Worm (Caenorhabditis elegans) whole organism, late embryonic: Measurements from ENCODE around the gene bre-3.

ENCODE experiments used
- F13H6.1 ChIP-seq: sonication (generic microtip); optimal IDR thresholded peaks from 2 replicates; lab custom pipeline; 2016; ENCODE audit warnings: missing genetic modification characterization, missing compliant biosample characterization
- ama-1 ChIP-seq: fragments of 150-350 bp; optimal IDR thresholded peaks from 2 replicates; lab custom pipeline; 2014
- ceh-31 ChIP-seq: sonication (generic microtip); optimal IDR thresholded peaks from 2 replicates; lab custom pipeline; 2016; ENCODE audit warnings: missing genetic modification characterization, missing compliant biosample characterization
- dmd-4 ChIP-seq: sonication (generic microtip); optimal IDR thresholded peaks from 2 replicates; lab custom pipeline; 2016; ENCODE audit warnings: borderline replicate concordance, missing genetic modification characterization, missing compliant biosample characterization
- elt-2 ChIP-seq: sonication (generic microtip); optimal IDR thresholded peaks from 2 replicates; lab custom pipeline; 2016; ENCODE audit warnings: missing genetic modification reagents, missing genetic modification characterization, missing compliant biosample characterization
- pha-4 ChIP-seq: fragments of 150-350 bp; optimal IDR thresholded peaks from 2 replicates; lab custom pipeline; 2018; ENCODE audit warnings: missing biosample characterization, missing genetic modification reagents, missing genetic modification characterization
- rnt-1 ChIP-seq: sonication (generic microtip); optimal IDR thresholded peaks from 2 replicates; lab custom pipeline; 2016; ENCODE audit warnings: missing genetic modification characterization, missing compliant biosample characterization
- sox-2 ChIP-seq: fragments of 200-800 bp; sonication (Bioruptor generic); IDR thresholded peaks from 2 replicates; pipeline ENCODE4 v1.3.6; 2022; ENCODE audit warnings: missing genetic modification reagents, missing genetic modification characterization, missing compliant biosample characterization
- syd-9 ChIP-seq: sonication (generic microtip); optimal IDR thresholded peaks from 2 replicates; lab custom pipeline; 2016; ENCODE audit warnings: mild to moderate bottlenecking, missing genetic modification characterization, moderate library complexity, missing compliant biosample characterization
- unc-42 ChIP-seq: sonication (generic microtip); optimal IDR thresholded peaks from 2 replicates; lab custom pipeline; 2016; ENCODE audit warnings: missing genotype, missing genetic modification characterization, missing compliant biosample characterization

DNA sequence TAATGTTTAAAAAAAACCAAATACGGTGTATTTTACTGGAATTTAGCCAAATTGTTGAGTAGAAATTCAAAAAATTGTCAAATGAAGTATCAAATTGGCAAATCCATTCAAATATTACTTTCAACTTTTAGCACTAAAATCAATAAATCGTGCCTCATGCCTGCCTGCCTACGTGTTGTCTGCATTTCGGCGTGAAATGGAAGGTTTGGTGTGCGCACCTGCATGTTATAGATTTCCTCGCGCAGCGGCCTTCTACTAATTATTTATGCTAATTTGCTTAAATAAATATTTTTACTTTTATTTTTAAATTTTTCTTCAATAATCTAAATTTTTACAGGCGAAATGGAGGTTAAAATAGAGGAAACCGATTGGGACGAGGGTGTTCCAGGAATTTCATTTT, 43.6 kb upstream of the bre-3 start, which contains the start of gene ZK1098.2:
- TF ChIP-seq syd-9 (tag; lab: Kevin White, UChicago): no peak
- TF ChIP-seq pha-4 (tag; lab: Kevin White, UChicago): no peak
- TF ChIP-seq rnt-1 (tag; lab: Kevin White, UChicago): no peak
- TF ChIP-seq ceh-31: no peak
- TF ChIP-seq unc-42 (tag; lab: Kevin White, UChicago): no peak
- TF ChIP-seq sox-2 (GFP tag; lab: Robert Waterston, UW): no peak
- no peak for TF ChIP-seq ama-1 (lab: Kevin White, UChicago)
- no peak for TF ChIP-seq dmd-4 (tag; lab: Kevin White, UChicago)
- no peak for TF ChIP-seq F13H6.1 (tag; lab: Kevin White, UChicago)
- TF ChIP-seq elt-2 (tag; lab: Kevin White, UChicago): no peak
